Fruit fly (Drosophila melanogaster) whole organism, adult: ENCODE measurements around the gene CG7695.

Experiments
- CG11617 ChIP-seq: fragments of 200-800 bp; sonication (Bioruptor generic); optimal IDR thresholded peaks from 2 replicates; lab custom pipeline; 2017; ENCODE audit warnings: mild to moderate bottlenecking, missing biosample characterization, missing genetic modification reagents, missing genetic modification characterization
- CG12768 ChIP-seq: fragments of 200-800 bp; sonication (Bioruptor generic); optimal IDR thresholded peaks from 2 replicates; lab custom pipeline; 2017; ENCODE audit warnings: missing biosample characterization, missing genetic modification characterization, mild to moderate bottlenecking, moderate library complexity, missing genetic modification reagents
- CG14711 ChIP-seq: fragments of 200-800 bp; sonication (Bioruptor generic); optimal IDR thresholded peaks from 2 replicates; lab custom pipeline; 2018; ENCODE audit warnings: missing biosample characterization, mild to moderate bottlenecking, missing genetic modification characterization, moderate library complexity
- CG33017 ChIP-seq: fragments of 200-800 bp; sonication (Bioruptor generic); optimal IDR thresholded peaks from 2 replicates; lab custom pipeline; 2018; ENCODE audit warnings: missing biosample characterization, mild to moderate bottlenecking, missing genetic modification characterization, moderate library complexity
- CG5204 ChIP-seq: fragments of 200-800 bp; sonication (Bioruptor generic); optimal IDR thresholded peaks from 2 replicates; lab custom pipeline; 2016; ENCODE audit warnings: missing biosample characterization, missing genetic modification characterization
- CG7045 ChIP-seq: fragments of 200-800 bp; sonication (Bioruptor generic); optimal IDR thresholded peaks from 2 replicates; lab custom pipeline; 2017; ENCODE audit warnings: missing biosample characterization, mild to moderate bottlenecking, missing genetic modification characterization
- CG7101 ChIP-seq: fragments of 200-800 bp; sonication (Bioruptor generic); optimal IDR thresholded peaks from 2 replicates; lab custom pipeline; 2018; ENCODE audit warnings: missing biosample characterization, mild to moderate bottlenecking, missing genetic modification characterization, moderate library complexity
- Clk ChIP-seq: fragments of 200-800 bp; sonication (Bioruptor generic); optimal IDR thresholded peaks from 2 replicates; lab custom pipeline; 2017; ENCODE audit warnings: missing biosample characterization, missing genetic modification characterization
- Crg-1 ChIP-seq: fragments of 200-800 bp; sonication (Bioruptor generic); optimal IDR thresholded peaks from 2 replicates; lab custom pipeline; 2016; ENCODE audit warnings: missing biosample characterization, missing genetic modification characterization
- Hr96 ChIP-seq: fragments of 200-800 bp; sonication (Bioruptor generic); optimal IDR thresholded peaks from 2 replicates; lab custom pipeline; 2016; ENCODE audit warnings: missing biosample characterization, missing genetic modification characterization
- Mnt ChIP-seq: fragments of 200-800 bp; sonication (Bioruptor generic); optimal IDR thresholded peaks from 2 replicates; lab custom pipeline; 2016; ENCODE audit warnings: missing biosample characterization, mild to moderate bottlenecking, missing genetic modification characterization
- bab1 ChIP-seq: fragments of 200-800 bp; sonication (Bioruptor generic); optimal IDR thresholded peaks from 3 replicates; lab custom pipeline; 2019; ENCODE audit warnings: missing biosample characterization, mild to moderate bottlenecking, missing genetic modification characterization, moderate library complexity
- cic ChIP-seq: fragments of 200-800 bp; sonication (Bioruptor generic); optimal IDR thresholded peaks from 2 replicates; lab custom pipeline; 2017; ENCODE audit warnings: missing biosample characterization, mild to moderate bottlenecking, missing genetic modification characterization, moderate library complexity
- cnc ChIP-seq, 2 experiments: fragments of >200 bp; optimal IDR thresholded peaks; 2 replicates each; lab custom pipeline; 2017
- kay ChIP-seq: fragments of 200-800 bp; sonication (Bioruptor generic); peaks from one replicate; lab custom pipeline; 2016; ENCODE audit warnings: missing biosample characterization, missing genetic modification characterization, borderline replicate concordance
- ovo ChIP-seq: fragments of 200-800 bp; sonication (Bioruptor generic); optimal IDR thresholded peaks from 2 replicates; lab custom pipeline; 2016; ENCODE audit warnings: missing biosample characterization, missing genetic modification characterization
- pad ChIP-seq: fragments of 200-800 bp; sonication (Bioruptor generic); optimal IDR thresholded peaks from 3 replicates; lab custom pipeline; 2017; ENCODE audit warnings: missing biosample characterization, missing genetic modification characterization, mild to moderate bottlenecking, moderate library complexity, missing genetic modification reagents
- tj ChIP-seq: fragments of 200-800 bp; sonication (Bioruptor generic); optimal IDR thresholded peaks from 3 replicates; lab custom pipeline; 2017; ENCODE audit warnings: missing biosample characterization, mild to moderate bottlenecking, missing genetic modification characterization, moderate library complexity
- toe ChIP-seq: fragments of 200-800 bp; sonication (Bioruptor generic); optimal IDR thresholded peaks from 2 replicates; lab custom pipeline; 2016; ENCODE audit warnings: missing biosample characterization, missing genetic modification characterization

CG7695 gene

DNA sequence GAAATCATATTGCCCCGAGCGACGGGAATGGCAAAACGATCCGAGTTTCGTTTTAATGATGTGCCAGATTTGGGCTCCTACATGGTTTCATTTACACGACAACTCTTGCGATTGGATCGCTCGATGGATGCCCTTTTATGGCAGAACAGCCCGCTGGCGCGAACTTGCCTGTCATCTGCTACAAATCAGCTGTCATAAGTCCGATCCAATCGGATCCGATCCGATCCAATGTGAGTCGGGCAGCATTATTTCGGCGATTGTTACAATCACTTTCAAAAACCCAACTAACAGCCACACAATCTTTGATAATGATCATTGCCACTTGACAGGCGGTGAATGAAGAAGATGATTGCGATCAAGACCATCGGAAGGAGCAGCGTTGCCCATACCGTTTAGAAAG, 26.3 kb upstream of the CG7695 start:
- TF ChIP-seq toe (GFP tag; lab: Kevin White, UChicago) (no peak), CG14711 (no peak), pad (GFP tag; lab: Kevin White, UChicago) (no peak), tj (GFP tag; lab: Kevin White, UChicago) (no peak), CG7101 (tag; lab: Kevin White, UChicago) (no peak), ovo (no peak), cnc (optimal IDR thresholded peaks at IDR 0.05; lab: Kevin White, UChicago) (no peak), Mnt (GFP tag; lab: Kevin White, UChicago) (no peak), CG33017 (tag; lab: Kevin White, UChicago) (no peak), Hr96 (GFP tag; lab: Kevin White, UChicago) (no peak), CG7045 (GFP tag; lab: Kevin White, UChicago) (no peak), bab1 (GFP tag; lab: Kevin White, UChicago) (no peak), CG11617 (GFP tag; lab: Kevin White, UChicago) (no peak), CG5204 (GFP tag; lab: Kevin White, UChicago) (no peak), kay (GFP tag; lab: Kevin White, UChicago) (no peak), Clk (no peak)

DNA sequence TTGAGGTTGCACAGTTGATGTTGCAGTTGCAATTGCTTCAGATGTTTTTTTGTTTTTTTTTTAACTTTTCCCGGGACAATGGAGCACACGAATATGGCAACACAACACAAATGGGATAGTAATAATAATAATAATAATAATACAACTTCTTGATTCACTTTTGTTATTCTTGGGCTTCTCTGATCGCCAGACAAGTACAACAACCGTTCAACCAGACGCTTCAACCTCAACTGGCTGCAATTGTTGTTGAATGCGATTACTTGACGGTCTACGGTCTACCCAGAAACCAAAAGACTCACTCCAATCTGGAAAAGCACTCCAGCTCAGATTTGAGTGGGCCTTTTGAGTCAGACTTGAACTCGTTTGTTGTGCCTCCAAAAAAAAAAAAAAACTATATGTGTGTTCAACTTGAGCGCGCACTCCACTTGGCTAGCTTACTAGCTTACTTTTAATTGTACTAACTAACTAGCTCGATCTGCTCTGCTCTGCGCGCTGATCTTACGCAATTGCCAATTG, 24.0 kb upstream of the CG7695 start, which contains the start of gene CG14301:
TSS of gene CG14301 (minus strand) at position 216 of the 516 bp plus-strand sequence.
- TF ChIP-seq CG7101 (tag; lab: Kevin White, UChicago) = no peak
- TF ChIP-seq Hr96 (GFP tag; lab: Kevin White, UChicago) = no peak
- no peak for TF ChIP-seq kay (GFP tag; lab: Kevin White, UChicago)
- no peak for TF ChIP-seq pad (GFP tag; lab: Kevin White, UChicago)
- TF ChIP-seq CG14711 = no peak
- no peak for TF ChIP-seq Clk
- no peak for TF ChIP-seq cnc (optimal IDR thresholded peaks at IDR 0.05; lab: Kevin White, UChicago)
- TF ChIP-seq CG5204 (GFP tag; lab: Kevin White, UChicago) = no peak
- no peak for TF ChIP-seq Crg-1 (GFP tag; lab: Kevin White, UChicago)
- TF ChIP-seq CG7045 (GFP tag; lab: Kevin White, UChicago) = no peak

DNA sequence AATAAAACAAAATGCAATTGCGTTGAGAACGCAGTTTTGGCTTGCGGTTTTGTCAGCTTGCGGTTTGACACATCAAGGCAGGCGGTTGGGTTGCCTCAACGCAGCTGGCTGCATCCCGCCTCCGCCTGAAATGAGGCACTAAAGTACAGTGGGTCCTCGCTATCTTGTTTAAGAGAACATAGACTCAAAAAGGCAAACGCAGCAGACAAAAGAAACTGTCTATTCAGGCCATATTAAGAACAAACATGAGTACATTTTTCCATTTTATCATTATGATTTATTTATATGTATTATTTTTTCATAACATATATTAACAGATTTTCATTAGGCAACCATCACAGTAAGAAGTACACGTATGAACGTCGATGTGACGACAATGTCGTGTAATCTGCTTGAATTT, 22.4 kb upstream of the CG7695 start:
- TF ChIP-seq pad (GFP tag; lab: Kevin White, UChicago) (no peak), tj (GFP tag; lab: Kevin White, UChicago) (peak; percentile 24), kay (GFP tag; lab: Kevin White, UChicago) (no peak)

DNA sequence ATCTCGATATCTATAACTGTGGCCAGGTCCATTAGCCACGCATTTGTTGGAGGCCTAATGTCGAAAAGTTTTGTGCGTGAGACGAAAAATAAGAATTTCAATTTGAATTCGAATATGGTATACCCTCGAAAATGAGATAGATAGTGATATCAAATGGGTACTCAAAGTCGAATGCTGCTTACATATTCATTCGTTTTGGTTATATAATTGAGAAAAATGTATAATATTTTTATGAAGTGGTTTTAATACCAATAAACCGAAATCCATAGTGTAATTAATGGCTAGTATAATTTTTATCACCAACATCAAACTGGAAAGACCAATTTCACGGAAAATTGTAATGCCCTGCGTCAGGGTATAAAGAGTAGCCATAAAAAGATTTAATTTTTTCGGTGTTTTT, 15.8 kb upstream of the CG7695 start:
- TF ChIP-seq Hr96 (GFP tag; lab: Kevin White, UChicago) (no peak), kay (GFP tag; lab: Kevin White, UChicago) (peak; percentile 42)

DNA sequence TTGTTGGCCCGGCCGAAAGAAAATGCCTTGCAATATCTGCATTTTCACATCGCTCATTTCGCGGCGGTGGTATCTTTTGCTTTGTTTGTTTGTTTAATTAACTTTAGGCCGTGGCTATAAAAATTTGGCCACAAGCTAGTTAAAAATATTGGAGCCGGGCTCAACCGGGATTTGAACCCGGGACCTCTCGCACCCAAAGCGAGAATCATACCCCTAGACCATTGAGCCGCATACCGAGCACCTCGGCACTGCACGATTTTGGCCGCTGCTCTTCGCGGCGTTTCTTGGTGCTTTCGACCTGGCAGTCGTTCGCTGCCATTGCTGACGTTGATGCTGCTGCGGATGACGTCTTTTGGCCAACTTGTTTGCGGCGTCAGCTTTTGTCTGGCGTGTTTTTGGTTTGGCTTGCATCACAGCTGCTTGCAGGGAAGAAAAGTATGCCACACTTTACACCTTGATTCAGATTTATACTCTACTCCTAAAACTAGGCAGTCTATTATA, 11.1 kb upstream of the CG7695 start:
- TF ChIP-seq bab1 (GFP tag; lab: Kevin White, UChicago) = no peak
- no peak for TF ChIP-seq CG12768 (GFP tag; lab: Kevin White, UChicago)
- no peak for TF ChIP-seq ovo
- TF ChIP-seq CG33017 (tag; lab: Kevin White, UChicago) = no peak
- TF ChIP-seq Hr96 (GFP tag; lab: Kevin White, UChicago) = no peak
- TF ChIP-seq tj (GFP tag; lab: Kevin White, UChicago) = peak; percentile 71
- TF ChIP-seq CG11617 (GFP tag; lab: Kevin White, UChicago) = no peak
- TF ChIP-seq pad (GFP tag; lab: Kevin White, UChicago) = no peak
- no peak for TF ChIP-seq CG14711

DNA sequence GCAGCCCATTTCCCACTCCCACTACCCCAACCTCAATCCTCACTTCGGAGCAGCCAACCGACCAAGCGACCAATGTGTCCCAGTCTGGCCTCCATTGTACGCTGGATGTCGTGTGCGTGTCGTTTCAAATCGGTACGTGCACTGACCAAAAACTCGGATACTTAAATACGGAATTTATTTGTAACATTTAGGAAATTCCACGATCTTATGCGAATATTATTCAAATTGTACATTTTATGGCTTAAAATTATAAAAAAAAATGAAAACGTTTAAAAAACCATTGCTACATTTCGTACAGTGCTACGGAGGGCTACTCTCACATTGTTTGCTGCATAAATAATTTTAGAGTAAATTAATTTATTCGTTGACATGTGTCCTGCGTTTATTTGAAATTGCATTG, 7.2 kb upstream of the CG7695 start:
- TF ChIP-seq Clk = no peak
- TF ChIP-seq ovo = no peak
- TF ChIP-seq cnc (optimal IDR thresholded peaks at IDR 0.05; lab: Kevin White, UChicago) = no peak
- TF ChIP-seq CG5204 (GFP tag; lab: Kevin White, UChicago) = no peak
- TF ChIP-seq kay (GFP tag; lab: Kevin White, UChicago) = no peak

DNA sequence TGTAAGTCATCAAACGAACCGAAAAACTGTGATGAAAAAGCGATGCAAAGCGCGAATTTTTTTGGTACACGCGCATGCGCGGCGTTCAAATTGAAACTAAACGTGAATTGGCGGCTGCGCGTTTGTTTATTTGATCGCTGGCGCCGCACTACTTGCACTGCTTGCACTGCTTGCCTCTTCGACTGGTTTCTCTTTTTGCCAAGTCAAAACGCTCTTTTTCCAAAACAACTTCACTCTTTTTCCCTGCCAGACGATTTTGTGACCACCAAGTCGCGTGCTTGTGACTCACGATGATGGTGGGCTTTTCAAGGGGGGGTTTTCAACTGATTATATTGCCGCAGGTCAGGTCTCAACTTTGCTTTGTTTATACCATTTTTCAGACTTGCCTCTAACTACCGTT, 3.9 kb upstream of the CG7695 start, which contains the start of gene CG14304:
TSS of gene CG14304 (minus strand) at position 98 of the 400 bp plus-strand sequence.
- TF ChIP-seq bab1 (GFP tag; lab: Kevin White, UChicago) (no peak), kay (GFP tag; lab: Kevin White, UChicago) (no peak), Hr96 (GFP tag; lab: Kevin White, UChicago) (no peak), CG33017 (tag; lab: Kevin White, UChicago) (no peak), Mnt (GFP tag; lab: Kevin White, UChicago) (no peak), cic (no peak), CG7101 (tag; lab: Kevin White, UChicago) (no peak), CG11617 (GFP tag; lab: Kevin White, UChicago) (no peak), Clk (no peak), CG14711 (no peak), toe (GFP tag; lab: Kevin White, UChicago) (no peak), tj (GFP tag; lab: Kevin White, UChicago) (no peak), pad (GFP tag; lab: Kevin White, UChicago) (no peak), CG7045 (GFP tag; lab: Kevin White, UChicago) (no peak)
